Worm (Caenorhabditis elegans): ENCODE measurements around the gene pap-2.

DNA sequence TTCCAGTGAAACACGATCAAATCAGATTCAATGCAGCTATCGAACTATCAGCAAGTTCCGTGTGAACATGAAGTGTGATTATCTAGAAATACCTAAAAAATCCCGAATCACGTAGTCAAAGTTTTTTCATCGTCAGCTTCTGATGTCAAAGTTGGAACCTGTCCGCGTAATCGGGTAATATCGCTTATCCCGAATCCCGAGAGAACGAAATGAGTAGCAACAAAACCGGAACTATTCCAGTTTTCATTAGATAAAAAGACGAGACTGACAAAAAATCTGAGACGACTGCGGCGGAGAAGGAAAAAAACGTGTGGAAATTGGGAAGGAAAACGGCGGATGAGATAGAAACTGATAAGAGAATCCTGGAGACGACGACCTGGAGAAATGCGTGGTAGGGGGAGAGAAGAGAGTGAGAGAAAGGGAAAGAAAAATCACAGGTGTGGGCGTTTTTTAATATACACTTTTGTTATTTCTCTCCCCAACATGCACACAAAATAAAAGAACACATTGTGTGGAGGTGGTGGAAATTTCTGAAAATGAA, 10.9 kb upstream of the pap-2 start:
- no peak for TF ChIP-seq klf-2 (GFP tag; conservative IDR thresholded peaks at IDR 0.05)
- TF ChIP-seq T22C8.4 (GFP tag; IDR thresholded peaks at IDR 0.05): no peak
- TF ChIP-seq ztf-23 (GFP tag; IDR thresholded peaks at IDR 0.05): no peak
- no peak for TF ChIP-seq med-1 (GFP tag; optimal IDR thresholded peaks at IDR 0.05; ENCODE audit: insufficient read depth)

All from whole organism, midembryonic.